Fruit fly (Drosophila melanogaster): ENCODE results near the gene CG42445.

Gene CG42445

DNA sequence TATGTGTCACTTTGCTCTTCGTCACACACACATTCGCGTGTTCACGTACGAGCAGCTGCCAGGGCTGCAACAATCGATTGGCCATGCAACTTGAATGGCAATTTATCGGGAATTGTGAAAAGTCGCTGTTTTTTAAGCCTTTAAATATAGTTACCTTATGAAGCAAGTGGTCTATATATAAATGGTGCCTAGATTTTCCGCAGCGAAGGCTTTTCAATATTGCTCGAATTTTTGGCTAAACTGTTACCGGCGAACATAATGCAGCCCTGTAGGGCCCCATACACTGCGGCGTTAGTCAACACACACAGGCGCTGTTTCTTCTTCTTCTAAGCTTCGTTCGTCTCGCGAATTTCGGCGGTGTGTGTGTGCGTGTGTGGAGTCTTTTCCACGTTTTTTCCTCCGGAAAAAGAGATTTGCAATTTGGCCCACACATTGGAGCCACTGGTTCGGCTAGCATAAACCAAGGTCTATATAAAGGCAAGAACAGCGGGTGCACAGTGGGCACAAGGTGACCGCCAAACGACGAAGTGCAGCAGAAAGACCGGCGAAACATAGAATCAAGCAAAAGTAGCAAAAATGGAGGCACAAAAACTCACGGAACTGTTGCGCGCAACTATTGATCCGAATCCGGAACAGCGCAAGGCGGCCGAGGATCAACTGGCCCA lies 42.7 kb downstream of the CG42445 start, which contains the start of the genes Arp3 and msk (continued):
- TF ChIP-seq dsx (GFP tag; optimal IDR thresholded peaks at IDR 0.05; ENCODE audit: poor library complexity, severe bottlenecking) (no peak), Sox102F (GFP tag; optimal IDR thresholded peaks at IDR 0.05) (no peak), CG16779 (tag; optimal IDR thresholded peaks at IDR 0.05) (no peak), CG15336 (GFP tag; IDR thresholded peaks at IDR 0.05) (no peak), Ets96B (tag; optimal IDR thresholded peaks at IDR 0.05) (peak; percentile 51), CG3919 (GFP tag; optimal IDR thresholded peaks at IDR 0.05) (peak; percentile 83), salr (GFP tag; optimal IDR thresholded peaks at IDR 0.05) (peak in 1 of 2 experiments; percentile 39), Lpt (GFP tag; optimal IDR thresholded peaks at IDR 0.05) (peak; percentile 70), CG9139 (GFP tag; optimal IDR thresholded peaks at IDR 0.05) (no peak), CG8319 (GFP tag; optimal IDR thresholded peaks at IDR 0.05) (peak; percentile 45), net (GFP tag; optimal IDR thresholded peaks at IDR 0.05) (no peak), lz (GFP tag; optimal IDR thresholded peaks at IDR 0.05) (peak; percentile 80)

DNA sequence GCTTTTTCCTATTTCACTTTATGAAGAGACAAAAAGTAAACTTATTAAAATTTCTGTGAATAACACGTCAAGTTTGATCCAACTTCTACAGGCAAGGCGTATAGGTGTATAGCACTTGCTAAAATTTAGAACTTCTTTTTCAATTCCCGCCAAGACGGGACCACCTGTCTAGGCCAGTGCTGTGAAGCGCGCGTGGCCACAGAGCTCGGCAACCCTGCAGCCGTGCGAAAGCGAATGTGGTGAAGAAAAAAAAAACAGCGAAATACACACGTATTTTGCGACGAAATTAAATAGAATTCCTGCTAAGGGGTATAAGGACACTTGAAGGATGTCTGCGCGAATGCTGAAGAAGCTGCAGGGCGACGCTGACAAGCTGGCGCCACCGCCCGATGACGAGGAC lies 48.5 kb downstream of the CG42445 start, which contains the start of gene Nulp1:
Gene Nulp1 (plus strand): TSS at position 198 of the 400 bp plus-strand sequence.
- no peak for TF ChIP-seq dac (GFP tag; optimal IDR thresholded peaks at IDR 0.05)
- TF ChIP-seq Blimp-1 (GFP tag; optimal IDR thresholded peaks at IDR 0.05), result peak; percentile 94
- 0 out of 3 replicates have a peak, but pooled peaks have one; percentile 20 for TF ChIP-seq CG6163 (GFP tag; IDR thresholded peaks at IDR 0.05)
- no peak for TF ChIP-seq Eip78C (GFP tag)
- TF ChIP-seq CG6808 (GFP tag; optimal IDR thresholded peaks at IDR 0.05), result no peak
- TF ChIP-seq CG9139 (GFP tag; optimal IDR thresholded peaks at IDR 0.05), result no peak
- TF ChIP-seq esn (GFP tag; optimal IDR thresholded peaks at IDR 0.05), result peak; percentile 60
- no peak for TF ChIP-seq salr (GFP tag; optimal IDR thresholded peaks at IDR 0.05)
- TF ChIP-seq Gug (GFP tag; IDR thresholded peaks at IDR 0.05), result no peak
- TF ChIP-seq CG3919 (GFP tag; optimal IDR thresholded peaks at IDR 0.05), result no peak
- TF ChIP-seq CG8119 (GFP tag; IDR thresholded peaks at IDR 0.05), result no peak
- no peak for TF ChIP-seq svp (GFP tag)

DNA sequence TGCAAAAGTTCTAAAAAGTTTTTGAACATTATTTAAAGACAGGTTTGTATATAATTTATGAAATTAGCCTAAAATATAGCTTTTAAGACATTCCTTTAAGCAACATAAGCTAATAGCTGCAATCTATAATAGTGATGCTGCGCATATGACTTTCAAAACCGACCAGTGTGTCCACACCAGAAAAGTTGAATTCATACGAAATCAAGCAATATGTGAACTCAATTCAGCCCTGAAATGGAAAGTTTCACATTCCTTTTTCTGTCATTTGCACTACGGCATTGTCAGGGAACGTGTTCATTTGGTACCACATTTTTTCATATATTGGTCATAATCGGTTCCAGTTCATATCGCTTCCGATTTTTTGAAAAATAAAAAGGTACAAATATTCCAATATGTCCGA lies 49.8 kb downstream of the CG42445 start, which contains the start of gene fan:
Gene fan (plus strand): TSS at position 247 of the 400 bp plus-strand sequence.
- no peak for TF ChIP-seq CG15336 (GFP tag; IDR thresholded peaks at IDR 0.05)
- no peak for TF ChIP-seq Ets21C (GFP tag; optimal IDR thresholded peaks at IDR 0.05)
- no peak for TF ChIP-seq lz (GFP tag; optimal IDR thresholded peaks at IDR 0.05)
- TF ChIP-seq CG1621 (tag; optimal IDR thresholded peaks at IDR 0.05), result no peak
- no peak for TF ChIP-seq CG16779 (tag; optimal IDR thresholded peaks at IDR 0.05)
- no peak for TF ChIP-seq Met (GFP tag; optimal IDR thresholded peaks at IDR 0.05)
- TF ChIP-seq CG10631 (GFP tag; optimal IDR thresholded peaks at IDR 0.05), result no peak
- TF ChIP-seq Sox14 (GFP tag; optimal IDR thresholded peaks at IDR 0.05), result no peak

DNA sequence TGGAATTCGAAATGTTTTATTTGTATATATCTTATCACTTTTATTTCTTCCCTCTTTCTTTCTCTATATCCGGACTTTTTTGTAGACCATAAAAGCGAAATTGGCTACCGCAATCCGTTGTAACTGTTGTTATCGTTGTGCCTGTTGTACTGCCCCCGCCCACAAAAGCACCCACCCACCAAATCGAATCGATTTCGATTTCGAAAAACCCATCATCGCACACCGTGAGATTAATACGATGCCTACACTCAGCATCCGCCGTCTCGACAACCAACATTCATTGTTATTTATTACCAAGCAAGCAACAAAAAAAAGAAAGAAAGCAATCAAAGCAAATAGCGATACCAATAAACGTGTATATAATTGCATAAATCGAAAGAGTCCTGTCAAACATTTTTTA lies 50.5 kb downstream of the CG42445 start:
- 0 out of 3 replicates have a peak, but pooled peaks have one; percentile 13 for TF ChIP-seq CG6163 (GFP tag; IDR thresholded peaks at IDR 0.05)
- TF ChIP-seq CG1621 (tag; optimal IDR thresholded peaks at IDR 0.05), result no peak

All from whole organism, prepupa.